Worm (Caenorhabditis elegans) whole organism, mixed stage, embryonic: Measurements from ENCODE around the gene Y41G9A.6.

Experiments
- cnd-1 ChIP-seq: fragments of 200-800 bp; sonication (Bioruptor generic); optimal IDR thresholded peaks from 2 replicates; lab custom pipeline; 2018; ENCODE audit warnings: mild to moderate bottlenecking, missing genetic modification characterization, missing compliant biosample characterization
- elt-3 ChIP-seq: fragments of 150-350 bp; optimal IDR thresholded peaks from 2 replicates; lab custom pipeline; 2014; ENCODE audit warnings: missing biosample characterization, missing genetic modification characterization
- ham-2 ChIP-seq: fragments of 200-800 bp; sonication (Bioruptor generic); optimal IDR thresholded peaks from 2 replicates; lab custom pipeline; 2018; ENCODE audit warnings: mild to moderate bottlenecking, missing genetic modification characterization, missing compliant biosample characterization
- lin-13 ChIP-seq: fragments of 150-350 bp; optimal IDR thresholded peaks from 2 replicates; lab custom pipeline; 2014; ENCODE audit warnings: missing biosample characterization, missing genetic modification characterization
- mep-1 ChIP-seq: fragments of 150-350 bp; optimal IDR thresholded peaks from 2 replicates; lab custom pipeline; 2017; ENCODE audit warnings: missing biosample characterization, missing genetic modification reagents, missing genetic modification characterization, inconsistent platforms
- nhr-12 ChIP-seq: fragments of 150-350 bp; optimal IDR thresholded peaks from 2 replicates; lab custom pipeline; 2014; ENCODE audit warnings: missing biosample characterization, missing genetic modification characterization
- nhr-237 ChIP-seq: fragments of 150-350 bp; optimal IDR thresholded peaks from 2 replicates; lab custom pipeline; 2014; ENCODE audit warnings: missing biosample characterization, missing genetic modification characterization
- nhr-76 ChIP-seq: sonication (generic microtip); optimal IDR thresholded peaks from 2 replicates; lab custom pipeline; 2017; ENCODE audit warnings: missing biosample characterization, missing genetic modification characterization
- pha-4 ChIP-seq: fragments of 150-350 bp; optimal IDR thresholded peaks from 2 replicates; lab custom pipeline; 2018; ENCODE audit warnings: missing biosample characterization, missing genetic modification reagents, missing genetic modification characterization
- snpc-4 ChIP-seq: fragments of 150-350 bp; optimal IDR thresholded peaks from 2 replicates; lab custom pipeline; 2014; ENCODE audit warnings: missing biosample characterization, missing genetic modification characterization
- unc-39 ChIP-seq: fragments of 150-350 bp; optimal IDR thresholded peaks from 2 replicates; lab custom pipeline; 2014; ENCODE audit warnings: missing biosample characterization, missing genetic modification characterization
- unc-62 ChIP-seq: fragments of 150-350 bp; optimal IDR thresholded peaks from 2 replicates; lab custom pipeline; 2014; ENCODE audit warnings: missing biosample characterization, missing genetic modification reagents, missing genetic modification characterization
- ztf-11 ChIP-seq: fragments of 150-350 bp; optimal IDR thresholded peaks from 2 replicates; lab custom pipeline; 2014; ENCODE audit warnings: missing biosample characterization, missing genetic modification characterization

- TF ChIP-seq lin-13 (tag; lab: Kevin White, UChicago): no peak
- no peak for TF ChIP-seq mep-1
- no peak for TF ChIP-seq nhr-237 (tag; lab: Kevin White, UChicago)
- TF ChIP-seq pha-4: no peak
- TF ChIP-seq snpc-4 (tag; lab: Kevin White, UChicago): no peak
- no peak for TF ChIP-seq nhr-12 (tag; lab: Kevin White, UChicago)
- no peak for TF ChIP-seq cnd-1 (tag; lab: Kevin White, UChicago)
- no peak for TF ChIP-seq nhr-76 (tag; lab: Kevin White, UChicago)
- no peak for TF ChIP-seq unc-39 (tag; lab: Kevin White, UChicago)
- no peak for TF ChIP-seq ham-2 (GFP tag; lab: Kevin White, UChicago)
- TF ChIP-seq elt-3 (tag; lab: Kevin White, UChicago): no peak
- no peak for TF ChIP-seq ztf-11 (tag; lab: Kevin White, UChicago)
- TF ChIP-seq unc-62 (GFP tag; lab: Kevin White, UChicago): peak; percentile 36
Measured at ce11 chrX:3049233-3049632, 45.6 kb upstream of the Y41G9A.6 start.
